Worm (Caenorhabditis elegans): ENCODE results near the gene fbxa-47.

DNA sequence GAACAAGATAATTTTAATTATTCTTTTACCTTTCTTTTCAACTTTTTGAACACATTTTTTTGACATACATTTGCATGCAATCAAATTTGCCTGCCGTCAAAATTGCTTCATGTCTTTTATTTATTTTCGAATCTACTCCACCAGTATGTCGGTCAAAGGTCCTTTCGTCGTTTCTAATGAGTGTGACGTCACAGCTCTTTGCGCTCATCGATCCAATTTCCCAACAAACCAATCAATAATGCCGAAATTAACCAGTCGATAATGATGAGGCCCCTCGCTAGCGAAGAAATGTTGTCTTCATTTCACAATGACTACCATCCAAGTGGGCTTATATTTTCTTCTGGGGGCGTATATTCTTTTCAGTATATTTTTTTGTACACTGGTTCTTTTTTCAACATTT, 30.7 kb upstream of the fbxa-47 start, which contains the start of gene Y54F10BM.6:
- TF ChIP-seq fkh-10 (GFP tag; optimal IDR thresholded peaks at IDR 0.05): no peak
- no peak for TF ChIP-seq zag-1 (tag; optimal IDR thresholded peaks at IDR 0.05)
- TF ChIP-seq aha-1 (tag; optimal IDR thresholded peaks at IDR 0.05): no peak
- no peak for TF ChIP-seq egl-27 (tag; optimal IDR thresholded peaks at IDR 0.05)
- TF ChIP-seq sox-4 (tag; optimal IDR thresholded peaks at IDR 0.05): no peak
- no peak for TF ChIP-seq snpc-4 (tag; optimal IDR thresholded peaks at IDR 0.05)
- no peak for TF ChIP-seq ceh-82 (tag; optimal IDR thresholded peaks at IDR 0.05)
- TF ChIP-seq ceh-8 (GFP tag; optimal IDR thresholded peaks at IDR 0.05): no peak
- no peak for TF ChIP-seq nhr-237 (tag; optimal IDR thresholded peaks at IDR 0.05)
